Worm (Caenorhabditis elegans) whole organism, L3 larva: ENCODE results near the gene F14D7.9.

Experiments
- elt-1 ChIP-seq: fragments of 150-350 bp; optimal IDR thresholded peaks from 2 replicates; lab custom pipeline; 2014; ENCODE audit warnings: missing biosample characterization, missing genetic modification characterization
- skn-1 ChIP-seq: fragments of 150-350 bp; optimal IDR thresholded peaks from 2 replicates; lab custom pipeline; 2014; ENCODE audit warnings: missing biosample characterization, missing genetic modification characterization

DNA sequence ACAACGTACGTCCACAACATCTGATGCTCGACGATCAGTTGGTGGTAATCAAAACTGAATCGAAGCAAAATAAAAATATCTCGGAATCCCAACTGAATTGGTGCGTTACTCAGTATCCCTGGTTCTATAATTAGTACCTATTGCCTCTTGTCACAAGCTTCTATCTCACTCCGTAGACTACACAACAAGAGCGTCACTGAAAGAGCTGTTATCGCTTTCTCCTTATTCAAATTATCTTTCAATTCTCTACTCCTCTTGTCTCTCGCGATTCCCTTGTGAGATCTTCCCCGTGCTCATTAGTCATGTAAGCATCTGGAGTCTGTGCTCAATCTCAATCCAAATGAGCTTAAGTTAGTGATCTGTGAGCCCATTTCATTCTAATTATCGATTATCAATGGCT is 42.2 kb downstream of the F14D7.9 start, which contains the start of gene srm-6:
- no peak for TF ChIP-seq elt-1 (tag; lab: Kevin White, UChicago)
- no peak for TF ChIP-seq skn-1
